Fruit fly (Drosophila melanogaster) whole organism, embryonic: ENCODE results near the gene Nprl3.

Source experiments
- CG10274 ChIP-seq: fragments of 200-800 bp; sonication (Bioruptor generic); optimal IDR thresholded peaks from 3 replicates; lab custom pipeline; 2017; ENCODE audit warnings: missing biosample characterization, mild to moderate bottlenecking, missing genetic modification characterization
- CG10321 ChIP-seq: fragments of 200-800 bp; sonication (Bioruptor generic); IDR thresholded peaks from 2 replicates; pipeline ENCODE4 v1.3.6; 2022; ENCODE audit warnings: missing biosample characterization, missing genetic modification characterization
- CG10366 ChIP-seq: fragments of 200-800 bp; sonication (Bioruptor generic); IDR thresholded peaks from 2 replicates; pipeline ENCODE4 v1.3.6; 2022; ENCODE audit warnings: missing biosample characterization, missing genetic modification characterization
- CG10565 ChIP-seq: fragments of 200-800 bp; sonication (Bioruptor generic); optimal IDR thresholded peaks from 3 replicates; lab custom pipeline; 2016; ENCODE audit warnings: missing biosample characterization, mild to moderate bottlenecking, missing genetic modification characterization
- CG11247 ChIP-seq: fragments of 200-800 bp; sonication (Bioruptor generic); IDR thresholded peaks from 2 replicates; pipeline ENCODE4 v1.3.6; 2022; ENCODE audit warnings: missing biosample characterization, missing genetic modification characterization
- CG12071 ChIP-seq: fragments of 200-800 bp; sonication (Bioruptor generic); optimal IDR thresholded peaks from 3 replicates; lab custom pipeline; 2018; ENCODE audit warnings: missing biosample characterization, mild to moderate bottlenecking, missing genetic modification characterization
- CG12104 ChIP-seq: fragments of 200-800 bp; sonication (Bioruptor generic); optimal IDR thresholded peaks from 3 replicates; lab custom pipeline; 2016; ENCODE audit warnings: missing biosample characterization, missing genetic modification characterization
- CG1233 ChIP-seq: fragments of 200-800 bp; sonication (Bioruptor generic); optimal IDR thresholded peaks from 4 replicates; lab custom pipeline; 2018; ENCODE audit warnings: missing biosample characterization, mild to moderate bottlenecking, missing genetic modification characterization
- CG12744 ChIP-seq: fragments of 200-800 bp; sonication (Bioruptor generic); optimal IDR thresholded peaks from 2 replicates; lab custom pipeline; 2016; ENCODE audit warnings: missing biosample characterization, missing genetic modification characterization
- CG12769 ChIP-seq: fragments of 200-800 bp; sonication (Bioruptor generic); optimal IDR thresholded peaks from 2 replicates; lab custom pipeline; 2019; ENCODE audit warnings: missing biosample characterization, mild to moderate bottlenecking, missing genetic modification characterization, moderate library complexity
- CG14860 ChIP-seq: fragments of 200-800 bp; sonication (Bioruptor generic); IDR thresholded peaks from 3 replicates; pipeline ENCODE4 v1.3.6; 2022; ENCODE audit warnings: missing biosample characterization, missing genetic modification characterization; ENCODE audit not compliant: partially characterized antibody
- CG15011 ChIP-seq: fragments of 200-800 bp; sonication (Bioruptor generic); optimal IDR thresholded peaks from 3 replicates; lab custom pipeline; 2018; ENCODE audit warnings: missing biosample characterization, mild to moderate bottlenecking, missing genetic modification characterization
- CG17385 ChIP-seq: fragments of 200-800 bp; sonication (Bioruptor generic); optimal IDR thresholded peaks from 3 replicates; lab custom pipeline; 2018; ENCODE audit warnings: missing biosample characterization, mild to moderate bottlenecking, missing genetic modification characterization
- CG2889 ChIP-seq: fragments of 200-800 bp; sonication (Bioruptor generic); IDR thresholded peaks from 3 replicates; pipeline ENCODE4 v1.3.6; 2022; ENCODE audit warnings: missing biosample characterization, missing genetic modification characterization
- CG3838 ChIP-seq: fragments of 200-800 bp; sonication (Bioruptor generic); optimal IDR thresholded peaks from 3 replicates; lab custom pipeline; 2016; ENCODE audit warnings: missing biosample characterization, missing genetic modification characterization
- CG6683 ChIP-seq: fragments of 200-800 bp; sonication (Bioruptor generic); optimal IDR thresholded peaks from 2 replicates; lab custom pipeline; 2017; ENCODE audit warnings: missing biosample characterization, mild to moderate bottlenecking, missing genetic modification characterization, missing genetic modification reagents
- CG6813 ChIP-seq: fragments of 200-800 bp; sonication (Bioruptor generic); optimal IDR thresholded peaks from 2 replicates; lab custom pipeline; 2017; ENCODE audit warnings: missing biosample characterization, missing genetic modification characterization, mild to moderate bottlenecking, moderate library complexity, missing genetic modification reagents
- CG7745 ChIP-seq: fragments of 200-800 bp; sonication (Bioruptor generic); optimal IDR thresholded peaks from 2 replicates; lab custom pipeline; 2018; ENCODE audit warnings: missing biosample characterization, mild to moderate bottlenecking, missing genetic modification characterization, moderate library complexity
- CG8388 ChIP-seq: fragments of 200-800 bp; sonication (Bioruptor generic); optimal IDR thresholded peaks from 2 replicates; lab custom pipeline; 2019; ENCODE audit warnings: missing biosample characterization, mild to moderate bottlenecking, missing genetic modification characterization, moderate library complexity
- CG8944 ChIP-seq: fragments of 200-800 bp; sonication (Bioruptor generic); optimal IDR thresholded peaks from 3 replicates; lab custom pipeline; 2016; ENCODE audit warnings: missing biosample characterization, missing genetic modification characterization
- CoRest ChIP-seq: fragments of 200-800 bp; sonication (Bioruptor generic); optimal IDR thresholded peaks from 3 replicates; lab custom pipeline; 2018; ENCODE audit warnings: missing biosample characterization, mild to moderate bottlenecking, missing genetic modification characterization, moderate library complexity
- Ets97D ChIP-seq: fragments of 200-800 bp; sonication (Bioruptor generic); optimal IDR thresholded peaks from 3 replicates; lab custom pipeline; 2016; ENCODE audit warnings: missing biosample characterization, missing genetic modification characterization
- Gug ChIP-seq: fragments of 200-800 bp; sonication (Bioruptor generic); IDR thresholded peaks from 4 replicates; pipeline ENCODE4 v1.3.6; 2022; ENCODE audit warnings: missing biosample characterization, missing genetic modification characterization
- HLH3B ChIP-seq: fragments of 200-800 bp; sonication (Bioruptor generic); IDR thresholded peaks from 2 replicates; pipeline ENCODE4 v1.3.6; 2022; ENCODE audit warnings: missing biosample characterization, missing genetic modification characterization
- HLH54F ChIP-seq: fragments of 200-800 bp; sonication (Bioruptor generic); optimal IDR thresholded peaks from 3 replicates; lab custom pipeline; 2016; ENCODE audit warnings: missing biosample characterization, missing genetic modification characterization
- Med ChIP-seq: fragments of 200-800 bp; sonication (Bioruptor generic); peaks from one replicate; lab custom pipeline; 2016; ENCODE audit warnings: missing biosample characterization, missing genetic modification characterization, mild to moderate bottlenecking, inconsistent platforms, moderate library complexity
- Oaz ChIP-seq: fragments of 200-800 bp; sonication (Bioruptor generic); IDR thresholded peaks from 2 replicates; pipeline ENCODE4 v1.3.6; 2022; ENCODE audit warnings: missing biosample characterization, missing genetic modification characterization
- Pdp1 ChIP-seq, 2 experiments: fragments of 200-800 bp; sonication (Bioruptor generic); optimal IDR thresholded peaks; 3 replicates each; lab custom pipeline; 2016; ENCODE audit warnings: missing biosample characterization in 2 of 2, missing genetic modification characterization in 2 of 2, mild to moderate bottlenecking in 1 of 2, moderate library complexity in 1 of 2
- Ptx1 ChIP-seq: fragments of 200-800 bp; sonication (Bioruptor generic); IDR thresholded peaks from 2 replicates; pipeline ENCODE4 v1.3.6; 2022; ENCODE audit warnings: missing biosample characterization, missing genetic modification characterization
- ato ChIP-seq: fragments of 200-800 bp; sonication (Bioruptor generic); IDR thresholded peaks from 2 replicates; pipeline ENCODE4 v1.3.6; 2022; ENCODE audit warnings: missing biosample characterization, missing genetic modification characterization; ENCODE audit not compliant: partially characterized antibody
- bbx ChIP-seq: fragments of 200-800 bp; sonication (Bioruptor generic); IDR thresholded peaks from 2 replicates; pipeline ENCODE4 v1.3.6; 2022; ENCODE audit warnings: missing biosample characterization, missing genetic modification characterization; ENCODE audit not compliant: partially characterized antibody
- grn ChIP-seq: fragments of 200-800 bp; sonication (Bioruptor generic); optimal IDR thresholded peaks from 3 replicates; lab custom pipeline; 2017; ENCODE audit warnings: missing biosample characterization, missing genetic modification characterization
- ham ChIP-seq: fragments of 200-800 bp; sonication (Bioruptor generic); IDR thresholded peaks from 2 replicates; pipeline ENCODE4 v1.3.6; 2022; ENCODE audit warnings: missing biosample characterization, missing genetic modification characterization
- hkb ChIP-seq, 2 experiments: fragments of 200-800 bp in 1 of 2; fragments of >200 bp in 1 of 2; sonication (Bioruptor generic) in 1 of 2; IDR thresholded peaks in 1 of 2; optimal IDR thresholded peaks in 1 of 2; 2 replicates each; pipeline versions ENCODE4 v1.3.6 to Lab custom; 2017 to 2022; ENCODE audit warnings: missing biosample characterization in 1 of 2, missing genetic modification characterization in 1 of 2
- insv ChIP-seq, 2 experiments: fragments of 200-800 bp; sonication (Bioruptor generic); optimal IDR thresholded peaks; 3 replicates each; lab custom pipeline; 2016 to 2018; ENCODE audit warnings: missing biosample characterization in 2 of 2, missing genetic modification characterization in 2 of 2
- inv ChIP-seq: fragments of 200-800 bp; sonication (Bioruptor generic); IDR thresholded peaks from 2 replicates; pipeline ENCODE4 v1.3.6; 2022; ENCODE audit warnings: missing biosample characterization, missing genetic modification characterization; ENCODE audit not compliant: partially characterized antibody
- jigr1 ChIP-seq: fragments of 200-800 bp; sonication (Bioruptor generic); IDR thresholded peaks from 3 replicates; pipeline ENCODE4 v1.3.6; 2022; ENCODE audit warnings: missing biosample characterization, missing genetic modification characterization
- kay ChIP-seq: fragments of 200-800 bp; sonication (Bioruptor generic); optimal IDR thresholded peaks from 2 replicates; lab custom pipeline; 2016; ENCODE audit warnings: missing biosample characterization, missing genetic modification characterization
- lab ChIP-seq: fragments of 200-800 bp; sonication (Bioruptor generic); optimal IDR thresholded peaks from 3 replicates; lab custom pipeline; 2017; ENCODE audit warnings: missing biosample characterization, missing genetic modification characterization, mild to moderate bottlenecking, moderate library complexity, missing genetic modification reagents
- org-1 ChIP-seq: fragments of 200-800 bp; sonication (Bioruptor generic); optimal IDR thresholded peaks from 2 replicates; lab custom pipeline; 2017; ENCODE audit warnings: missing biosample characterization, missing genetic modification characterization
- psq ChIP-seq: fragments of 200-800 bp; sonication (Bioruptor generic); optimal IDR thresholded peaks from 2 replicates; lab custom pipeline; 2017; ENCODE audit warnings: missing biosample characterization, missing genetic modification characterization
- ranshi ChIP-seq: fragments of 200-800 bp; sonication (Bioruptor generic); IDR thresholded peaks from 2 replicates; pipeline ENCODE4 v1.3.6; 2022; ENCODE audit warnings: missing biosample characterization, missing genetic modification characterization
- salm ChIP-seq: fragments of 200-800 bp; sonication (Bioruptor generic); optimal IDR thresholded peaks from 2 replicates; lab custom pipeline; 2018; ENCODE audit warnings: missing biosample characterization, mild to moderate bottlenecking, missing genetic modification characterization
- sens-2 ChIP-seq: fragments of 200-800 bp; sonication (Bioruptor generic); IDR thresholded peaks from 2 replicates; pipeline ENCODE4 v1.3.6; 2022; ENCODE audit warnings: missing biosample characterization, missing genetic modification characterization
- slbo ChIP-seq: fragments of 200-800 bp; sonication (Bioruptor generic); IDR thresholded peaks from 2 replicates; pipeline ENCODE4 v1.3.6; 2022; ENCODE audit warnings: missing biosample characterization, missing genetic modification characterization
- tin ChIP-seq: fragments of 200-800 bp; sonication (Bioruptor generic); optimal IDR thresholded peaks from 3 replicates; lab custom pipeline; 2016; ENCODE audit warnings: missing biosample characterization, missing genetic modification characterization
- toy ChIP-seq: fragments of 200-800 bp; sonication (Bioruptor generic); IDR thresholded peaks from 2 replicates; pipeline ENCODE4 v1.3.6; 2022; ENCODE audit warnings: missing biosample characterization, missing genetic modification characterization
- unc-4 ChIP-seq: fragments of 200-800 bp; sonication (Bioruptor generic); IDR thresholded peaks from 2 replicates; pipeline ENCODE4 v1.3.6; 2022; ENCODE audit warnings: missing biosample characterization, missing genetic modification characterization; ENCODE audit not compliant: partially characterized antibody
- zfh1 ChIP-seq: fragments of 200-800 bp; sonication (Bioruptor generic); IDR thresholded peaks from 3 replicates; pipeline ENCODE4 v1.3.6; 2022; ENCODE audit warnings: missing biosample characterization, missing genetic modification characterization

Nprl3 gene

DNA sequence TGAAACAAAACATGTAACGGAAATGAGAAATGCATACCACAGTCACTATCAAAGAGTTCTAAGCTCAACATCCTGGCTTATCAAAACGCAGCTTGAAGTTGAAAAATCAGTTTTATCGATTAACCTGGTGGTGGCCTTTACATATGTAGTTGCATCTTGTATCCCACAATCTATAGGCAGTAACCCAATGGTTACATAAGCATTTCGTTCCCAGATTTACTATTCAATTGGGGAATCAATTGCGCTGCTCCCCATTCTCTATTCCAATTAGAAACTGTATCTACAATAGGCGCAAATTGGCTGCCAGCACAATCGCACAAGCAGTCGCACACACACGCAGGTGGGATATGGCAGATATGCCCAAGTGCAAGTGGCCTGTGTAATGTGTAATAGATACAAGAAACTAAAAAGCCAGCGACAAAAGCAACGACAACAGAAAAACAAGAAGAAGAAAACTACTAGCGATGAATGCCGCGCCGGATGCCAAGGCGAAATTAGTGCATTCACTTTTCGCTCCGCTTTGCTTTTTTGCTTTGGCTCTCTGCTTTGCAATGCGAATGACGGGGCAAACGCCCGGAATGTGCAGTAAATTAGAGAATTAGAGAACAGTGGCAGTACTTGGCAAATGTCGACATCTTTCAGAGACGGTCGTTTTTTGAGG is 4.1 kb upstream of the Nprl3 start:
- no peak for TF ChIP-seq CG2889 (GFP tag; lab: Robert Waterston, UW)
- peak in 1 of 2 experiments; percentile 0 for TF ChIP-seq insv (GFP tag; optimal IDR thresholded peaks at IDR 0.05; lab: Kevin White, UChicago)
- peak; percentile 25 for TF ChIP-seq psq (GFP tag; lab: Kevin White, UChicago)
- TF ChIP-seq toy (GFP tag; lab: Robert Waterston, UW), result no peak
- no peak for TF ChIP-seq CG8944
- no peak for TF ChIP-seq CG12744 (GFP tag; lab: Kevin White, UChicago)
- TF ChIP-seq Ets97D, result no peak
- no peak for TF ChIP-seq Gug
- 0 out of 3 replicates have a peak, but pooled peaks have one; percentile 19 for TF ChIP-seq zfh1 (GFP tag; lab: Robert Waterston, UW)
- TF ChIP-seq unc-4 (GFP tag; lab: Robert Waterston, UW), result no peak
- TF ChIP-seq salm (tag; lab: Kevin White, UChicago), result no peak
- TF ChIP-seq hkb (optimal IDR thresholded peaks at IDR 0.05; lab: Kevin White, UChicago), result no peak
- no peak for TF ChIP-seq hkb (GFP tag; IDR thresholded peaks at IDR 0.05; lab: Robert Waterston, UW)
- no peak for TF ChIP-seq CG6683 (GFP tag; lab: Kevin White, UChicago)
- TF ChIP-seq CG11247 (GFP tag; lab: Robert Waterston, UW), result no peak
- TF ChIP-seq ham (GFP tag; lab: Robert Waterston, UW), result no peak
- TF ChIP-seq CG15011 (GFP tag; lab: Kevin White, UChicago), result no peak
- peak; percentile 57 for TF ChIP-seq CG17385 (GFP tag; lab: Kevin White, UChicago)
- TF ChIP-seq kay, result no peak
- TF ChIP-seq bbx (GFP tag; lab: Robert Waterston, UW), result 0 out of 2 replicates have a peak, but pooled peaks have one; percentile 8
- TF ChIP-seq CG14860 (GFP tag; lab: Robert Waterston, UW), result no peak
- no peak for TF ChIP-seq HLH54F (GFP tag; lab: Kevin White, UChicago)
- TF ChIP-seq CG10366 (GFP tag; lab: Robert Waterston, UW), result no peak
- no peak for TF ChIP-seq ato
- TF ChIP-seq CG1233 (GFP tag; lab: Kevin White, UChicago), result no peak
- peak; percentile 32 for TF ChIP-seq Med (GFP tag; lab: Kevin White, UChicago)
- TF ChIP-seq Pdp1 (GFP tag; optimal IDR thresholded peaks at IDR 0.05; lab: Kevin White, UChicago), result peak in 1 of 2 experiments; percentile 91

DNA sequence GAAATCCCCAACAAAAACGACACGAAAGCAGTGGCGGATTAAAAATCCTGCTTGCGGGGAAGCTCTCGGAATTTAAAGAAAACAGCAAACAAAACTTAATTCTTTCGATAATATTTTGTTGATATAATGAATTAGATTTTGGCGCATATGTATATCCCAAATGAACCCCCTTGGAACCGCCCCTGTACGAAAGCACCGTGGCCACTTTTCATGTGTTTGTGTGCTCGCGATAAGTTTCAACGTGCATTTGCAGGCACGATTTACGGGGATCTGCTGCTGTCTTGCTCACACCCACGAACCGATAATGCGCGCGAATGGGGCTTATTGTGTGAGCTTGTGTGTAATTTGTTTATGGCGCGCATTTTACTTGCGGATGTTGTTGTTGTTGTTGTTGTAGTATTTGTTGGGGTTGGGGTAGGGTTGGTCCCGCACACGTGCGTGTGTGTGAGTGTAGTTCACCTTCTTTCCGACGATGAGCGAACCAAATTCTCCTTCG is 3.3 kb upstream of the Nprl3 start:
- TF ChIP-seq slbo (GFP tag; lab: Robert Waterston, UW) (peak; percentile 98), Ptx1 (GFP tag; lab: Robert Waterston, UW) (peak; percentile 91), sens-2 (GFP tag; lab: Robert Waterston, UW) (peak; percentile 86), org-1 (peak; percentile 93), CG3838 (GFP tag; lab: Kevin White, UChicago) (peak; percentile 82), CG12071 (GFP tag; lab: Kevin White, UChicago) (peak; percentile 95), CG6813 (peak; percentile 93), CG10565 (GFP tag; lab: Kevin White, UChicago) (peak; percentile 87), Oaz (GFP tag; lab: Robert Waterston, UW) (peak; percentile 94), grn (GFP tag; lab: Kevin White, UChicago) (no peak), tin (GFP tag; lab: Kevin White, UChicago) (peak; percentile 97), CG10321 (GFP tag; lab: Robert Waterston, UW) (peak; percentile 86), CoRest (tag; lab: Kevin White, UChicago) (peak; percentile 96), CG10274 (GFP tag; lab: Kevin White, UChicago) (peak; percentile 81), lab (peak; percentile 97), inv (peak; percentile 39; the same call in 1 of the 2 replicates), CG12769 (tag; lab: Kevin White, UChicago) (peak; percentile 96), jigr1 (GFP tag; lab: Robert Waterston, UW) (peak; percentile 77; the same call in 2 of the 3 replicates), HLH3B (GFP tag; lab: Robert Waterston, UW) (peak; percentile 98), CG8388 (peak; percentile 90), ranshi (GFP tag; lab: Robert Waterston, UW) (peak; percentile 96), CG12104 (peak; percentile 88), CG7745 (tag; lab: Kevin White, UChicago) (no peak)
